Worm (Caenorhabditis elegans) whole organism, L4 larva: ENCODE results near the gene sri-30.

ENCODE experiments used
- D1046.2 ChIP-seq: fragments of 200-800 bp; sonication (Bioruptor generic); IDR thresholded peaks from 2 replicates; pipeline ENCODE4 v1.3.6; 2022; ENCODE audit warnings: missing genetic modification characterization, missing compliant biosample characterization
- F26F4.8 ChIP-seq: fragments of 200-800 bp; sonication (Bioruptor generic); conservative IDR thresholded peaks from 2 replicates; pipeline ENCODE4 v1.3.6; 2022; ENCODE audit warnings: missing genetic modification characterization, missing compliant biosample characterization
- F37D6.2 ChIP-seq: sonication (generic microtip); optimal IDR thresholded peaks from 2 replicates; lab custom pipeline; 2016; ENCODE audit warnings: mild to moderate bottlenecking, missing genetic modification characterization, missing compliant biosample characterization
- T20F7.1 ChIP-seq: fragments of 200-800 bp; sonication (Bioruptor generic); optimal IDR thresholded peaks from 2 replicates; lab custom pipeline; 2018; ENCODE audit warnings: mild to moderate bottlenecking, missing genetic modification characterization, missing compliant biosample characterization
- Y75B8A.6 ChIP-seq: fragments of 200-800 bp; sonication (Bioruptor generic); IDR thresholded peaks from 2 replicates; pipeline ENCODE4 v1.3.6; 2022; ENCODE audit warnings: missing genetic modification reagents, missing genetic modification characterization, missing compliant biosample characterization
- arid-1 ChIP-seq: fragments of 200-800 bp; sonication (Bioruptor generic); conservative IDR thresholded peaks from 2 replicates; pipeline ENCODE4 v1.3.6; 2022; ENCODE audit warnings: missing genetic modification reagents, missing genetic modification characterization, missing compliant biosample characterization
- ceh-20 ChIP-seq: fragments of 200-800 bp; sonication (Bioruptor generic); IDR thresholded peaks from 2 replicates; pipeline ENCODE4 v1.3.6; 2022; ENCODE audit warnings: missing genetic modification reagents, missing genetic modification characterization, missing compliant biosample characterization
- ceh-28 ChIP-seq: fragments of 150-350 bp; optimal IDR thresholded peaks from 2 replicates; lab custom pipeline; 2014; ENCODE audit warnings: missing biosample characterization, missing genetic modification reagents, missing genetic modification characterization
- ceh-32 ChIP-seq: sonication (generic microtip); optimal IDR thresholded peaks from 2 replicates; lab custom pipeline; 2016; ENCODE audit warnings: mild to moderate bottlenecking, missing genetic modification characterization, missing compliant biosample characterization; ENCODE audit not compliant: poor library complexity
- daf-16 ChIP-seq, 3 experiments: sonication (generic microtip); optimal IDR thresholded peaks; 2 replicates each; lab custom pipeline; 2016 to 2017; ENCODE audit warnings: missing genetic modification characterization in 3 of 3, missing genetic modification reagents in 3 of 3, mild to moderate bottlenecking in 2 of 3, missing compliant biosample characterization in 2 of 3, missing biosample characterization in 1 of 3, moderate library complexity in 1 of 3
- dmd-8 ChIP-seq: fragments of 200-800 bp; sonication (Bioruptor generic); IDR thresholded peaks from 2 replicates; pipeline ENCODE4 v1.3.6; 2022; ENCODE audit warnings: missing genetic modification characterization, missing compliant biosample characterization
- egl-43 ChIP-seq: fragments of 200-800 bp; sonication (Bioruptor generic); IDR thresholded peaks from 2 replicates; pipeline ENCODE4 v1.3.6; 2022; ENCODE audit warnings: missing genetic modification reagents, missing genetic modification characterization, missing compliant biosample characterization
- fkh-10 ChIP-seq: fragments of 150-350 bp; optimal IDR thresholded peaks from 2 replicates; lab custom pipeline; 2014; ENCODE audit warnings: missing biosample characterization, missing genetic modification reagents, missing genetic modification characterization
- lin-13 ChIP-seq: fragments of 150-350 bp; optimal IDR thresholded peaks from 2 replicates; lab custom pipeline; 2014; ENCODE audit warnings: missing biosample characterization, missing genetic modification reagents, missing genetic modification characterization
- lin-15B ChIP-seq: fragments of 150-350 bp; sonication (generic microtip); optimal IDR thresholded peaks from 3 replicates; lab custom pipeline; 2014; ENCODE audit warnings: missing biosample characterization, missing genetic modification characterization
- lin-29 ChIP-seq: fragments of 200-800 bp; sonication (Bioruptor generic); IDR thresholded peaks from 2 replicates; pipeline ENCODE4 v1.3.6; 2022; ENCODE audit warnings: missing genetic modification reagents, missing genetic modification characterization, missing compliant biosample characterization
- lsy-2 ChIP-seq, 2 experiments: fragments of 150-350 bp in 1 of 2; sonication (generic microtip) in 1 of 2; optimal IDR thresholded peaks; 2 replicates each; lab custom pipeline; 2014 to 2017; ENCODE audit warnings: missing biosample characterization in 2 of 2, missing genetic modification characterization in 2 of 2
- madf-5 ChIP-seq, 2 experiments: fragments of 200-800 bp; sonication (Bioruptor generic); IDR thresholded peaks; 2 replicates each; pipeline ENCODE4 v1.3.6; 2022; ENCODE audit warnings: missing compliant biosample characterization in 2 of 2, missing genetic modification characterization in 2 of 2
- madf-9 ChIP-seq: fragments of 200-800 bp; sonication (Bioruptor generic); conservative IDR thresholded peaks from 2 replicates; pipeline ENCODE4 v1.3.6; 2022; ENCODE audit warnings: missing genetic modification reagents, missing genetic modification characterization, missing compliant biosample characterization
- mdt-29 ChIP-seq: fragments of 200-800 bp; sonication (Bioruptor generic); IDR thresholded peaks from 2 replicates; pipeline ENCODE4 v1.3.6; 2022; ENCODE audit warnings: missing genetic modification reagents, missing genetic modification characterization, missing compliant biosample characterization
- mep-1 ChIP-seq: fragments of 150-350 bp; sonication (generic microtip); optimal IDR thresholded peaks from 3 replicates; lab custom pipeline; 2014; ENCODE audit warnings: missing biosample characterization, missing genetic modification characterization
- mxl-2 ChIP-seq: fragments of 200-800 bp; sonication (Bioruptor generic); conservative IDR thresholded peaks from 2 replicates; pipeline ENCODE4 v1.3.6; 2022; ENCODE audit warnings: missing genetic modification reagents, missing genetic modification characterization, missing compliant biosample characterization
- nhr-41 ChIP-seq: fragments of 200-800 bp; sonication (Bioruptor generic); IDR thresholded peaks from 2 replicates; pipeline ENCODE4 v1.3.6; 2022; ENCODE audit warnings: missing genetic modification reagents, missing genetic modification characterization, missing compliant biosample characterization
- nhr-42 ChIP-seq: fragments of 200-800 bp; sonication (Bioruptor generic); IDR thresholded peaks from 2 replicates; pipeline ENCODE4 v1.3.6; 2022; ENCODE audit warnings: missing genetic modification characterization, missing compliant biosample characterization
- nhr-76 ChIP-seq: fragments of 150-350 bp; optimal IDR thresholded peaks from 2 replicates; lab custom pipeline; 2014; ENCODE audit warnings: missing biosample characterization, missing genetic modification characterization
- php-3 ChIP-seq: fragments of 200-800 bp; sonication (Bioruptor generic); IDR thresholded peaks from 2 replicates; pipeline ENCODE4 v1.3.6; 2022; ENCODE audit warnings: missing genetic modification reagents, missing genetic modification characterization, missing compliant biosample characterization
- rbr-2 ChIP-seq: sonication (generic microtip); optimal IDR thresholded peaks from 2 replicates; lab custom pipeline; 2016; ENCODE audit warnings: missing genotype, missing genetic modification characterization, missing compliant biosample characterization
- set-16 ChIP-seq: fragments of 200-800 bp; sonication (Bioruptor generic); IDR thresholded peaks from 2 replicates; pipeline ENCODE4 v1.3.6; 2022; ENCODE audit warnings: missing genetic modification reagents, missing genetic modification characterization, missing compliant biosample characterization
- spr-3 ChIP-seq: fragments of 200-800 bp; sonication (Bioruptor generic); optimal IDR thresholded peaks from 2 replicates; lab custom pipeline; 2018; ENCODE audit warnings: mild to moderate bottlenecking, missing genetic modification characterization, missing compliant biosample characterization
- unc-130 ChIP-seq: sonication (generic microtip); optimal IDR thresholded peaks from 2 replicates; lab custom pipeline; 2016; ENCODE audit warnings: missing genetic modification reagents, missing genetic modification characterization, missing compliant biosample characterization
- unc-62 ChIP-seq, 3 experiments: fragments of 150-350 bp in 1 of 3; sonication (generic microtip); optimal IDR thresholded peaks in 2 of 3; peaks in 1 of 3; 1 replicate in 1 of 3; 2 replicates in 2 of 3; lab custom pipeline; 2014 to 2017; ENCODE audit warnings: missing biosample characterization in 3 of 3, missing genetic modification characterization in 3 of 3, missing genetic modification reagents in 3 of 3, missing genotype in 1 of 3
- zfp-3 ChIP-seq: fragments of 200-800 bp; sonication (Bioruptor generic); conservative IDR thresholded peaks from 2 replicates; pipeline ENCODE4 v1.3.6; 2022; ENCODE audit warnings: missing genetic modification reagents, missing genetic modification characterization, missing compliant biosample characterization
- zip-11 ChIP-seq: fragments of 200-800 bp; sonication (Bioruptor generic); IDR thresholded peaks from 2 replicates; pipeline ENCODE4 v1.3.6; 2022; ENCODE audit warnings: missing genetic modification characterization, missing compliant biosample characterization
- ztf-11 ChIP-seq: fragments of 150-350 bp; optimal IDR thresholded peaks from 2 replicates; lab custom pipeline; 2014; ENCODE audit warnings: missing biosample characterization, missing genetic modification characterization

Gene sri-30

DNA sequence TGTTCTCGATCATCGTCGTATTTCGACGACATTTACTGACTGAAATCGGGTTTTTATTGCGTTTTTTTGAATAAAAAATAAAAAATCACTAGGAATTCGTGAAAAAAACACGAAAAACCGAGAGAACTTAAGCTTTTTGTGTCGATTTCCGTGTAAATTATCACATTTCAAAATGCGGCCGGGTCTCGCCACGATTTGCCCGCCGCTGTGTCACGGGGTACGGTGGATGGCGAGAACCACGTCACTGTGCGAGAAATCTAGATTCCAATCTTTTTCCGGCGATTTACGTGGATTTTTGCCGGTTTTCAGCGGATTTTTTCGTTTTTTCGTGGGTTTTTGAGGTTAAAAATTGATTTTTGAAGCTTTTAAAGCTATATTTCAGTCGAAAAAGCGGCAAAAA, 30.9 kb downstream of the sri-30 start, which contains the start of gene Y25C1A.8 (continued):
- TF ChIP-seq nhr-76 (tag; lab: Kevin White, UChicago) (no peak), ceh-28 (tag; lab: Kevin White, UChicago) (no peak), nhr-42 (GFP tag; lab: Robert Waterston, UW) (peak; percentile 75), unc-62 (GFP tag; optimal IDR thresholded peaks at IDR 0.05 in 1 of 2; lab: Kevin White, UChicago) (peak in 1 of 2 experiments; percentile 92), unc-62 (tag; optimal IDR thresholded peaks at IDR 0.05; lab: Kevin White, UChicago) (no peak), T20F7.1 (GFP tag; lab: Kevin White, UChicago) (no peak), F26F4.8 (GFP tag; lab: Robert Waterston, UW) (no peak), lin-29 (GFP tag; lab: Robert Waterston, UW) (peak; percentile 80), lin-13 (GFP tag; lab: Kevin White, UChicago) (peak; percentile 87), ceh-20 (GFP tag; lab: Robert Waterston, UW) (peak; percentile 86), fkh-10 (GFP tag; lab: Kevin White, UChicago) (peak; percentile 53), zip-11 (GFP tag; lab: Robert Waterston, UW) (no peak), daf-16 (GFP tag; optimal IDR thresholded peaks at IDR 0.05; lab: Kevin White, UChicago) (peak in 1 of 2 experiments; percentile 54), daf-16 (tag; optimal IDR thresholded peaks at IDR 0.05; lab: Kevin White, UChicago) (peak; percentile 49), mxl-2 (0 out of 2 replicates have a peak, but pooled peaks have one; percentile 49), lin-15B (tag; lab: Kevin White, UChicago) (no peak), php-3 (GFP tag; lab: Robert Waterston, UW) (peak; percentile 89), rbr-2 (peak; percentile 92), egl-43 (GFP tag; lab: Robert Waterston, UW) (peak; percentile 82), mdt-29 (peak; percentile 45; the same call in 1 of the 2 replicates), mep-1 (tag; lab: Kevin White, UChicago) (peak; percentile 95), lsy-2 (tag; optimal IDR thresholded peaks at IDR 0.05; lab: Kevin White, UChicago) (peak; percentile 99 to 100)

DNA sequence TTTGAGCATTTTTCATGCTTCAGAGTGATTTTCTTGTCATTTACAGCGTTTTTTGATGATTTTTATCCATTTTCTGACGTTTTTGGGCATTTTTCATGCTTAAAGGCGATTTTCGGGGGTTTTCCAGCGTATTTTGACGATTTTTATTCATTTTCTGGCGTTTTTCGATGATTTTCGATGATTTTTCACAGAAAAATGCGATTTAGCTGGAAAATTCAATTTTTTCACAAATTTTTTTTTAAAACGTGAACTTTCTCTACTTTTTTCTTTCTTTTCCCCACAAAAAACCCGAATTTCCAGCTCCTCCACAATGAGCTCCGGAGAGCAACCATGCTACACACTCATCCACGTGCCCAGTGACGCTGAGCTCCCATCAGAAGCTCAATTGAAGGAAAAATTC, 32.5 kb downstream of the sri-30 start, which contains the start of gene copb-1:
TSS of gene copb-1 (plus strand) at position 301 of the 400 bp plus-strand sequence.
- TF ChIP-seq Y75B8A.6 (GFP tag; lab: Robert Waterston, UW) (0 out of 2 replicates have a peak, but pooled peaks have one; percentile 42), F26F4.8 (GFP tag; lab: Robert Waterston, UW) (no peak)

- TF ChIP-seq D1046.2 (no peak), set-16 (GFP tag; lab: Robert Waterston, UW) (peak; percentile 51)
- TF ChIP-seq, all 104 proteins: peak for 1
Measured at ce11 chrII:3087134-3087533, 41.2 kb downstream of the sri-30 start.

DNA sequence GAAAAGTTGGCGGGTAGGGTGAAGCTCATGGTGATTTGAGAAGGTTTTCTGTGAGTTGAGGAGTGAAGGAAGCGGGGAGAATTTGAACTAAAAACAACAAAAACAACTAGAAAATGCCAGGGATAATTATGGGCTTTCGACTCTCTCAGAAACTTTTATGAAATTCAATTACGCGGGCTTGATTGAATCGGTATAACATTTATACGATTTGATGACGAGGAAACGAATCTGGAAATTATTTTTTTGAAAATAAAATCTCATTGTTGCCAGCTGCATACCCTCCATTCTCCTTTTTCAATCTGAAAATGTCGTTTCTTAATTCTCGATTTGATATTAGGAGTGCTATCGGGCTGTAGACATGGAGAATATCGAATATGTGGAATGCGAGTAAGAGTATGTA, 45.3 kb downstream of the sri-30 start, which contains the start of gene srg-21:
TSS of gene srg-21 (minus strand) at position 101 of the 400 bp plus-strand sequence.
- TF ChIP-seq ceh-32 (tag; lab: Kevin White, UChicago), result no peak
- TF ChIP-seq madf-9 (GFP tag; lab: Robert Waterston, UW), result no peak
- TF ChIP-seq madf-5 (GFP tag; IDR thresholded peaks at IDR 0.05; lab: Robert Waterston, UW), result no peak
- no peak for TF ChIP-seq nhr-41 (GFP tag; lab: Robert Waterston, UW)
- no peak for TF ChIP-seq arid-1 (GFP tag; lab: Robert Waterston, UW)
- TF ChIP-seq dmd-8 (GFP tag; lab: Robert Waterston, UW), result no peak
- no peak for TF ChIP-seq fkh-10 (GFP tag; lab: Kevin White, UChicago)
- no peak for TF ChIP-seq mep-1 (tag; lab: Kevin White, UChicago)
- no peak for TF ChIP-seq lin-13 (GFP tag; lab: Kevin White, UChicago)
- no peak for TF ChIP-seq F37D6.2 (tag; lab: Kevin White, UChicago)
- no peak for TF ChIP-seq ztf-11 (tag; lab: Kevin White, UChicago)
- TF ChIP-seq ceh-28 (tag; lab: Kevin White, UChicago), result no peak
- no peak for TF ChIP-seq unc-130
- no peak for TF ChIP-seq spr-3 (GFP tag; lab: Kevin White, UChicago)
- TF ChIP-seq zfp-3 (GFP tag; lab: Robert Waterston, UW), result no peak
